Worm (Caenorhabditis elegans) whole organism, L4 larva: Measurements from ENCODE around the gene ife-3.

Experiments used
- F10B5.3 ChIP-seq: sonication (generic microtip); optimal IDR thresholded peaks from 2 replicates; lab custom pipeline; 2016; ENCODE audit warnings: mild to moderate bottlenecking, missing genetic modification characterization, missing compliant biosample characterization
- F37D6.2 ChIP-seq: sonication (generic microtip); optimal IDR thresholded peaks from 2 replicates; lab custom pipeline; 2016; ENCODE audit warnings: mild to moderate bottlenecking, missing genetic modification characterization, missing compliant biosample characterization
- F44E2.7 ChIP-seq: fragments of 200-800 bp; sonication (Bioruptor generic); IDR thresholded peaks from 2 replicates; pipeline ENCODE4 v2.1.2; 2022; ENCODE audit warnings: missing genetic modification characterization, missing compliant biosample characterization
- T20F7.1 ChIP-seq: fragments of 200-800 bp; sonication (Bioruptor generic); optimal IDR thresholded peaks from 2 replicates; lab custom pipeline; 2018; ENCODE audit warnings: mild to moderate bottlenecking, missing genetic modification characterization, missing compliant biosample characterization
- T26A8.4 ChIP-seq: fragments of 200-800 bp; sonication (Bioruptor generic); IDR thresholded peaks from 2 replicates; pipeline ENCODE4 v1.3.6; 2022; ENCODE audit warnings: missing genetic modification characterization, missing compliant biosample characterization
- Y105C5A.15 ChIP-seq: fragments of 200-800 bp; sonication (Bioruptor generic); IDR thresholded peaks from 2 replicates; pipeline ENCODE4 v1.3.6; 2022; ENCODE audit warnings: missing genetic modification characterization, missing compliant biosample characterization
- Y48G9A.11 ChIP-seq: fragments of 200-800 bp; sonication (Bioruptor generic); IDR thresholded peaks from 2 replicates; pipeline ENCODE4 v1.3.6; 2022; ENCODE audit warnings: missing genetic modification reagents, missing genetic modification characterization, missing compliant biosample characterization
- Y75B8A.6 ChIP-seq: fragments of 200-800 bp; sonication (Bioruptor generic); IDR thresholded peaks from 2 replicates; pipeline ENCODE4 v1.3.6; 2022; ENCODE audit warnings: missing genetic modification reagents, missing genetic modification characterization, missing compliant biosample characterization
- ZK337.2 ChIP-seq: fragments of 200-800 bp; sonication (Bioruptor generic); IDR thresholded peaks from 2 replicates; pipeline ENCODE4 v1.3.6; 2022; ENCODE audit warnings: missing genetic modification reagents, missing genetic modification characterization, missing compliant biosample characterization
- ZK546.5 ChIP-seq, 2 experiments: sonication (generic microtip); optimal IDR thresholded peaks; 2 replicates each; lab custom pipeline; 2017; ENCODE audit warnings: missing biosample characterization in 2 of 2, missing genetic modification characterization in 2 of 2
- aly-2 ChIP-seq: sonication (generic microtip); optimal IDR thresholded peaks from 2 replicates; lab custom pipeline; 2018; ENCODE audit warnings: missing biosample characterization, missing genetic modification characterization
- ama-1 ChIP-seq: fragments of 150-350 bp; optimal IDR thresholded peaks from 2 replicates; lab custom pipeline; 2014; ENCODE audit warnings: inconsistent platforms, mixed read lengths
- arid-1 ChIP-seq: fragments of 200-800 bp; sonication (Bioruptor generic); conservative IDR thresholded peaks from 2 replicates; pipeline ENCODE4 v1.3.6; 2022; ENCODE audit warnings: missing genetic modification reagents, missing genetic modification characterization, missing compliant biosample characterization
- ceh-28 ChIP-seq: fragments of 150-350 bp; optimal IDR thresholded peaks from 2 replicates; lab custom pipeline; 2014; ENCODE audit warnings: missing biosample characterization, missing genetic modification reagents, missing genetic modification characterization
- ceh-62 ChIP-seq: sonication (generic microtip); optimal IDR thresholded peaks from 2 replicates; lab custom pipeline; 2017; ENCODE audit warnings: missing biosample characterization, missing genetic modification characterization
- ceh-82 ChIP-seq: sonication (generic microtip); optimal IDR thresholded peaks from 2 replicates; lab custom pipeline; 2017; ENCODE audit warnings: missing biosample characterization, missing genetic modification characterization
- ces-1 ChIP-seq: fragments of 150-350 bp; sonication (generic microtip); optimal IDR thresholded peaks from 4 replicates; lab custom pipeline; 2014; ENCODE audit warnings: missing biosample characterization, missing genetic modification reagents, missing genetic modification characterization
- ctbp-1 ChIP-seq: fragments of 200-800 bp; sonication (Bioruptor generic); IDR thresholded peaks from 2 replicates; pipeline ENCODE4 v1.3.6; 2022; ENCODE audit warnings: missing genetic modification reagents, missing genetic modification characterization, missing compliant biosample characterization
- daf-16 ChIP-seq, 3 experiments: sonication (generic microtip); optimal IDR thresholded peaks; 2 replicates each; lab custom pipeline; 2016 to 2017; ENCODE audit warnings: missing genetic modification characterization in 3 of 3, missing genetic modification reagents in 3 of 3, mild to moderate bottlenecking in 2 of 3, missing compliant biosample characterization in 2 of 3, missing biosample characterization in 1 of 3, moderate library complexity in 1 of 3
- dpl-1 ChIP-seq: fragments of 150-350 bp; optimal IDR thresholded peaks from 2 replicates; lab custom pipeline; 2014; ENCODE audit warnings: missing biosample characterization, missing genetic modification reagents, missing genetic modification characterization
- duxl-1 ChIP-seq: sonication (generic microtip); optimal IDR thresholded peaks from 2 replicates; lab custom pipeline; 2016; ENCODE audit warnings: mild to moderate bottlenecking, missing genetic modification characterization, moderate library complexity, missing compliant biosample characterization; ENCODE audit not compliant: poor library complexity
- hmg-1.1 ChIP-seq: fragments of 200-800 bp; sonication (Bioruptor generic); IDR thresholded peaks from 2 replicates; pipeline ENCODE4 v1.3.6; 2022; ENCODE audit warnings: missing genetic modification reagents, missing genetic modification characterization, missing compliant biosample characterization
- lin-13 ChIP-seq: fragments of 150-350 bp; optimal IDR thresholded peaks from 2 replicates; lab custom pipeline; 2014; ENCODE audit warnings: missing biosample characterization, missing genetic modification reagents, missing genetic modification characterization
- lin-15B ChIP-seq: fragments of 150-350 bp; sonication (generic microtip); optimal IDR thresholded peaks from 3 replicates; lab custom pipeline; 2014; ENCODE audit warnings: missing biosample characterization, missing genetic modification characterization
- lin-38 ChIP-seq: fragments of 200-800 bp; sonication (Bioruptor generic); IDR thresholded peaks from 2 replicates; pipeline ENCODE4 v1.3.6; 2022; ENCODE audit warnings: missing genetic modification reagents, missing genetic modification characterization, missing compliant biosample characterization
- madf-5 ChIP-seq, 2 experiments: fragments of 200-800 bp; sonication (Bioruptor generic); IDR thresholded peaks; 2 replicates each; pipeline ENCODE4 v1.3.6; 2022; ENCODE audit warnings: missing compliant biosample characterization in 2 of 2, missing genetic modification characterization in 2 of 2
- mxl-2 ChIP-seq: fragments of 200-800 bp; sonication (Bioruptor generic); conservative IDR thresholded peaks from 2 replicates; pipeline ENCODE4 v1.3.6; 2022; ENCODE audit warnings: missing genetic modification reagents, missing genetic modification characterization, missing compliant biosample characterization
- mxl-3 ChIP-seq: fragments of 200-800 bp; sonication (Bioruptor generic); optimal IDR thresholded peaks from 2 replicates; lab custom pipeline; 2018; ENCODE audit warnings: mild to moderate bottlenecking, missing genetic modification characterization, missing compliant biosample characterization
- nhr-10 ChIP-seq: fragments of 150-350 bp; optimal IDR thresholded peaks from 2 replicates; lab custom pipeline; 2014; ENCODE audit warnings: missing biosample characterization, missing genetic modification characterization
- nhr-11 ChIP-seq: fragments of 150-350 bp; optimal IDR thresholded peaks from 2 replicates; lab custom pipeline; 2014; ENCODE audit warnings: missing biosample characterization, missing genetic modification characterization
- nhr-111 ChIP-seq: fragments of 200-800 bp; sonication (Bioruptor generic); optimal IDR thresholded peaks from 2 replicates; lab custom pipeline; 2018; ENCODE audit warnings: mild to moderate bottlenecking, missing genetic modification characterization, missing compliant biosample characterization
- nhr-237 ChIP-seq: sonication (generic microtip); optimal IDR thresholded peaks from 2 replicates; lab custom pipeline; 2017; ENCODE audit warnings: missing biosample characterization, missing genetic modification characterization
- nhr-28 ChIP-seq: fragments of 150-350 bp; optimal IDR thresholded peaks from 2 replicates; lab custom pipeline; 2014; ENCODE audit warnings: missing biosample characterization, missing genetic modification characterization
- nhr-77 ChIP-seq: fragments of 150-350 bp; optimal IDR thresholded peaks from 2 replicates; lab custom pipeline; 2014; ENCODE audit warnings: missing biosample characterization, missing genetic modification characterization
- pha-4 ChIP-seq, 2 experiments: fragments of 150-350 bp in 1 of 2; fragments of 200-800 bp in 1 of 2; sonication (Bioruptor generic) in 1 of 2; IDR thresholded peaks in 1 of 2; optimal IDR thresholded peaks in 1 of 2; 2 replicates each; pipeline versions ENCODE4 v1.3.6 to Lab custom; 2014 to 2022; ENCODE audit warnings: missing genetic modification characterization in 2 of 2, missing genetic modification reagents in 2 of 2, missing biosample characterization in 1 of 2, missing compliant biosample characterization in 1 of 2
- rbr-2 ChIP-seq: sonication (generic microtip); optimal IDR thresholded peaks from 2 replicates; lab custom pipeline; 2016; ENCODE audit warnings: missing genotype, missing genetic modification characterization, missing compliant biosample characterization
- saeg-2 ChIP-seq: fragments of 200-800 bp; sonication (Bioruptor generic); IDR thresholded peaks from 2 replicates; pipeline ENCODE4 v1.3.6; 2022; ENCODE audit warnings: missing genetic modification reagents, missing genetic modification characterization, missing compliant biosample characterization
- sdz-12 ChIP-seq: fragments of 200-800 bp; sonication (Bioruptor generic); optimal IDR thresholded peaks from 2 replicates; lab custom pipeline; 2018; ENCODE audit warnings: mild to moderate bottlenecking, missing genetic modification characterization, missing compliant biosample characterization
- skn-1 ChIP-seq: fragments of 150-350 bp; optimal IDR thresholded peaks from 2 replicates; lab custom pipeline; 2014; ENCODE audit warnings: missing biosample characterization, missing genetic modification characterization
- snpc-4 ChIP-seq: fragments of 150-350 bp; optimal IDR thresholded peaks from 2 replicates; lab custom pipeline; 2014; ENCODE audit warnings: missing biosample characterization, missing genetic modification characterization
- spr-1 ChIP-seq: sonication (generic microtip); optimal IDR thresholded peaks from 2 replicates; lab custom pipeline; 2016; ENCODE audit warnings: mild to moderate bottlenecking, missing genetic modification characterization, missing compliant biosample characterization
- tag-97 ChIP-seq: fragments of 200-800 bp; sonication (Bioruptor generic); IDR thresholded peaks from 2 replicates; pipeline ENCODE4 v1.3.6; 2022; ENCODE audit warnings: missing genetic modification characterization, missing compliant biosample characterization
- tra-1 ChIP-seq: fragments of 200-800 bp; sonication (Bioruptor generic); IDR thresholded peaks from 2 replicates; pipeline ENCODE4 v1.3.6; 2022; ENCODE audit warnings: missing genetic modification reagents, missing genetic modification characterization, missing compliant biosample characterization
- unc-39 ChIP-seq: sonication (generic microtip); optimal IDR thresholded peaks from 2 replicates; lab custom pipeline; 2017; ENCODE audit warnings: missing biosample characterization, missing genetic modification characterization
- vab-7 ChIP-seq: fragments of 200-800 bp; sonication (Bioruptor generic); IDR thresholded peaks from 2 replicates; pipeline ENCODE4 v1.3.6; 2022; ENCODE audit warnings: missing genetic modification reagents, missing genetic modification characterization, missing compliant biosample characterization
- zip-11 ChIP-seq: fragments of 200-800 bp; sonication (Bioruptor generic); IDR thresholded peaks from 2 replicates; pipeline ENCODE4 v1.3.6; 2022; ENCODE audit warnings: missing genetic modification characterization, missing compliant biosample characterization
- zip-2 ChIP-seq: fragments of 150-350 bp; optimal IDR thresholded peaks from 2 replicates; lab custom pipeline; 2014; ENCODE audit warnings: missing biosample characterization, missing genetic modification characterization
- ztf-11 ChIP-seq: fragments of 150-350 bp; optimal IDR thresholded peaks from 2 replicates; lab custom pipeline; 2014; ENCODE audit warnings: missing biosample characterization, missing genetic modification characterization

ife-3 gene

ce11 chrV:55946-56345 lies 48.3 kb upstream of the ife-3 start, which contains the start of gene srt-52:
Gene srt-52 (minus strand): TSS chrV:56046.
- no peak for TF ChIP-seq tag-97
- no peak for TF ChIP-seq Y75B8A.6 (GFP tag; lab: Robert Waterston, UW)
- no peak for TF ChIP-seq mxl-2 (GFP tag; lab: Robert Waterston, UW)
- TF ChIP-seq ctbp-1 (GFP tag; lab: Robert Waterston, UW) = no peak
- TF ChIP-seq pha-4 (GFP tag; IDR thresholded peaks at IDR 0.05; lab: Robert Waterston, UW) = no peak
- no peak for TF ChIP-seq pha-4 (tag; optimal IDR thresholded peaks at IDR 0.05; lab: Kevin White, UChicago)
- no peak for TF ChIP-seq nhr-111 (GFP tag; lab: Kevin White, UChicago)
- no peak for TF ChIP-seq nhr-237 (tag; lab: Kevin White, UChicago)
- TF ChIP-seq ces-1 (GFP tag; lab: Kevin White, UChicago) = no peak
- TF ChIP-seq T26A8.4 (GFP tag; lab: Robert Waterston, UW) = no peak
- TF ChIP-seq ZK546.5 (tag; optimal IDR thresholded peaks at IDR 0.05; lab: Kevin White, UChicago) = no peak
- no peak for TF ChIP-seq ceh-62 (tag; lab: Kevin White, UChicago)
- no peak for TF ChIP-seq Y48G9A.11
- no peak for TF ChIP-seq lin-15B (tag; lab: Kevin White, UChicago)

DNA sequence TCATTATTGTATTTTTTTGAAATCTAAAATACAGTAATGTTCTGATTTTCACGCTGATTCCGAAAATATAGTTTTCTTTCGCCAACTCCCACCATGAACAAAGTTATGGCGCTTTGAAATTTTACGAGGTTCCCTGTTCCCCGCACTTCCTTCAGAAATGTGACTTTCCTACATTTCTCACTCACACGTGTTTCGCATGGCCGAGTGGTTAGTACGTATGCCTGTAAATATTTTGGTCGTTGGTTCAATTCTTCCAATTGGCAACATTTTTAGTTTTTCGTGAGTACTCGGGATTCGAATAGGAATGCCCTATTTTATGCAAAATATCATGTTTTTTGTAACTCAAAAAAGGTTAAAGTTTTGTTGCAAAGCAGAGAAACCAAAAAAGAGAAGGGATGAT lies 45.7 kb upstream of the ife-3 start:
- TF ChIP-seq zip-2 (tag; lab: Kevin White, UChicago) = no peak
- TF ChIP-seq F10B5.3 (tag; lab: Kevin White, UChicago) = peak; percentile 39
- TF ChIP-seq ztf-11 (tag; lab: Kevin White, UChicago) = no peak
- TF ChIP-seq vab-7 = no peak; the same call in 1 of the 2 replicates
- TF ChIP-seq spr-1 (tag; lab: Kevin White, UChicago) = peak; percentile 40
- TF ChIP-seq duxl-1 = peak; percentile 77
- TF ChIP-seq Y75B8A.6 (GFP tag; lab: Robert Waterston, UW) = peak; percentile 86
- TF ChIP-seq lin-15B (tag; lab: Kevin White, UChicago) = no peak
- TF ChIP-seq hmg-1.1 (GFP tag; lab: Robert Waterston, UW) = peak; percentile 87
- TF ChIP-seq ceh-82 (tag; lab: Kevin White, UChicago) = no peak
- 0 out of 2 replicates have a peak, but pooled peaks have one; percentile 56 for TF ChIP-seq Y105C5A.15
- peak; percentile 51 for TF ChIP-seq rbr-2 (tag; lab: Kevin White, UChicago)
- peak; percentile 59; the same call in 1 of the 2 replicates for TF ChIP-seq tra-1 (GFP tag; lab: Robert Waterston, UW)
- no peak for TF ChIP-seq ama-1 (lab: Kevin White, UChicago)
- no peak for TF ChIP-seq ceh-62 (tag; lab: Kevin White, UChicago)
- peak; percentile 87 for TF ChIP-seq zip-11 (GFP tag; lab: Robert Waterston, UW)
- peak; percentile 88; the same call in 1 of the 2 replicates for TF ChIP-seq pha-4 (GFP tag; IDR thresholded peaks at IDR 0.05; lab: Robert Waterston, UW)
- TF ChIP-seq pha-4 (tag; optimal IDR thresholded peaks at IDR 0.05; lab: Kevin White, UChicago) = no peak
- TF ChIP-seq F37D6.2 (tag; lab: Kevin White, UChicago) = peak; percentile 48
- TF ChIP-seq dpl-1 = no peak
- TF ChIP-seq nhr-111 (GFP tag; lab: Kevin White, UChicago) = peak; percentile 71
- TF ChIP-seq ZK546.5 (tag; optimal IDR thresholded peaks at IDR 0.05; lab: Kevin White, UChicago) = no peak
- TF ChIP-seq aly-2 (tag; lab: Kevin White, UChicago) = no peak
- peak; percentile 62 for TF ChIP-seq sdz-12 (GFP tag; lab: Kevin White, UChicago)
- TF ChIP-seq T20F7.1 (GFP tag; lab: Kevin White, UChicago) = peak; percentile 43
- TF ChIP-seq daf-16 (GFP tag; optimal IDR thresholded peaks at IDR 0.05; lab: Kevin White, UChicago) = peak; percentile 55 to 82
- TF ChIP-seq daf-16 (tag; optimal IDR thresholded peaks at IDR 0.05; lab: Kevin White, UChicago) = peak; percentile 51
- TF ChIP-seq F44E2.7 (GFP tag; lab: Robert Waterston, UW) = peak; percentile 89; the same call in 1 of the 2 replicates
- no peak for TF ChIP-seq nhr-237 (tag; lab: Kevin White, UChicago)
- peak; percentile 75 for TF ChIP-seq lin-38
- no peak for TF ChIP-seq nhr-77 (tag; lab: Kevin White, UChicago)
- TF ChIP-seq unc-39 (tag; lab: Kevin White, UChicago) = no peak
- TF ChIP-seq ces-1 (GFP tag; lab: Kevin White, UChicago) = no peak
- TF ChIP-seq arid-1 (GFP tag; lab: Robert Waterston, UW) = peak; percentile 76; the same call in 1 of the 2 replicates
- no peak for TF ChIP-seq nhr-11 (tag; lab: Kevin White, UChicago)
- peak; percentile 45; the same call in 1 of the 2 replicates for TF ChIP-seq ZK337.2 (GFP tag; lab: Robert Waterston, UW)
- TF ChIP-seq snpc-4 (tag; lab: Kevin White, UChicago) = no peak
- peak; percentile 79 to 89; a peak in 3 of 4 replicates for TF ChIP-seq madf-5 (GFP tag; IDR thresholded peaks at IDR 0.05; lab: Robert Waterston, UW)
- peak; percentile 64 for TF ChIP-seq mxl-3 (GFP tag; lab: Kevin White, UChicago)
- TF ChIP-seq saeg-2 = no peak
- peak; percentile 6 for TF ChIP-seq nhr-28
- TF ChIP-seq lin-13 (GFP tag; lab: Kevin White, UChicago) = no peak
- no peak for TF ChIP-seq nhr-10 (tag; lab: Kevin White, UChicago)
- no peak for TF ChIP-seq skn-1 (tag; lab: Kevin White, UChicago)
- no peak for TF ChIP-seq ceh-28 (tag; lab: Kevin White, UChicago)
